Fruit fly (Drosophila melanogaster): ENCODE measurements around the gene CG13138.

The CG13138 gene

dm6 chr2L:10276436-10276835 is 25.4 kb downstream of the CG13138 start:
- no peak for TF ChIP-seq vri (GFP tag; optimal IDR thresholded peaks at IDR 0.05)
- TF ChIP-seq CG10669 (GFP tag; optimal IDR thresholded peaks at IDR 0.05) = no peak
- no peak for TF ChIP-seq salr (GFP tag; optimal IDR thresholded peaks at IDR 0.05)
- no peak for TF ChIP-seq Smox (GFP tag; optimal IDR thresholded peaks at IDR 0.05)
- no peak for TF ChIP-seq Hr4 (GFP tag; optimal IDR thresholded peaks at IDR 0.05)
- no peak for TF ChIP-seq lz (GFP tag; optimal IDR thresholded peaks at IDR 0.05)
- TF ChIP-seq CG6792 (GFP tag; optimal IDR thresholded peaks at IDR 0.05) = peak; percentile 20
- peak; percentile 70; the same call in 2 of the 3 replicates for TF ChIP-seq CG8119 (GFP tag; IDR thresholded peaks at IDR 0.05)
- peak; percentile 42; the same call in 1 of the 2 replicates for TF ChIP-seq CG11294 (GFP tag; IDR thresholded peaks at IDR 0.05)
- TF ChIP-seq fd59A (GFP tag; optimal IDR thresholded peaks at IDR 0.05) = no peak
- TF ChIP-seq Eip78C (GFP tag) = peak; percentile 84
- TF ChIP-seq Sox14 (GFP tag; optimal IDR thresholded peaks at IDR 0.05) = no peak
- TF ChIP-seq fd85E (GFP tag; optimal IDR thresholded peaks at IDR 0.05) = peak; percentile 5
- peak; percentile 32 for TF ChIP-seq acj6 (GFP tag; optimal IDR thresholded peaks at IDR 0.05)
- peak; percentile 37 for TF ChIP-seq CG6854 (GFP tag; optimal IDR thresholded peaks at IDR 0.05)
- no peak; the same call in 1 of the 2 replicates for TF ChIP-seq Gug (GFP tag; IDR thresholded peaks at IDR 0.05)
- peak; percentile 67 for TF ChIP-seq CG3032 (tag; optimal IDR thresholded peaks at IDR 0.05)
- TF ChIP-seq CG7368 (GFP tag; optimal IDR thresholded peaks at IDR 0.05) = no peak
- TF ChIP-seq CG4318 (GFP tag; optimal IDR thresholded peaks at IDR 0.05) = no peak
- no peak for TF ChIP-seq CG6808 (GFP tag; optimal IDR thresholded peaks at IDR 0.05)
- no peak for TF ChIP-seq pdm3 (GFP tag; optimal IDR thresholded peaks at IDR 0.05)
- no peak for TF ChIP-seq ss (GFP tag; optimal IDR thresholded peaks at IDR 0.05)
- TF ChIP-seq CG6163 (GFP tag; IDR thresholded peaks at IDR 0.05) = no peak
- TF ChIP-seq esn (GFP tag; optimal IDR thresholded peaks at IDR 0.05) = no peak
- no peak for TF ChIP-seq achi (GFP tag; optimal IDR thresholded peaks at IDR 0.05)
- TF ChIP-seq fkh (GFP tag; optimal IDR thresholded peaks at IDR 0.05) = peak; percentile 21
- peak; percentile 82 for TF ChIP-seq CG15336 (GFP tag; IDR thresholded peaks at IDR 0.05)
- TF ChIP-seq CG1621 (tag; optimal IDR thresholded peaks at IDR 0.05) = no peak
- TF ChIP-seq Ets96B (tag; optimal IDR thresholded peaks at IDR 0.05) = peak; percentile 69
- no peak for TF ChIP-seq CG6276 (GFP tag; optimal IDR thresholded peaks at IDR 0.05)
- no peak for TF ChIP-seq CG32006 (GFP tag; optimal IDR thresholded peaks at IDR 0.05)
- TF ChIP-seq CG8632 (GFP tag; optimal IDR thresholded peaks at IDR 0.05) = peak; percentile 42
- TF ChIP-seq CG31627 (GFP tag; optimal IDR thresholded peaks at IDR 0.05) = no peak
- TF ChIP-seq Eip75B (GFP tag; optimal IDR thresholded peaks at IDR 0.05) = no peak
- no peak for TF ChIP-seq CG3919 (GFP tag; optimal IDR thresholded peaks at IDR 0.05)
- no peak for TF ChIP-seq CG10631 (GFP tag; optimal IDR thresholded peaks at IDR 0.05)
- TF ChIP-seq Ets21C (GFP tag; optimal IDR thresholded peaks at IDR 0.05) = no peak
- TF ChIP-seq Lpt (GFP tag; optimal IDR thresholded peaks at IDR 0.05) = no peak

dm6 chr2L:10272224-10272623 is 29.6 kb downstream of the CG13138 start, which contains the start of gene trk:
trk (minus strand) TSS chr2L:10272324.
- TF ChIP-seq topi (GFP tag; optimal IDR thresholded peaks at IDR 0.05) (no peak), Blimp-1 (GFP tag; optimal IDR thresholded peaks at IDR 0.05) (no peak), fd59A (GFP tag; optimal IDR thresholded peaks at IDR 0.05) (no peak), CG8632 (GFP tag; optimal IDR thresholded peaks at IDR 0.05) (no peak), CG31627 (GFP tag; optimal IDR thresholded peaks at IDR 0.05) (no peak), Hr4 (GFP tag; optimal IDR thresholded peaks at IDR 0.05) (no peak), CG10631 (GFP tag; optimal IDR thresholded peaks at IDR 0.05) (no peak), dsx (GFP tag; optimal IDR thresholded peaks at IDR 0.05; ENCODE audit: poor library complexity, severe bottlenecking) (no peak), CG11762 (GFP tag; optimal IDR thresholded peaks at IDR 0.05; ENCODE audit: insufficient read depth) (no peak), CG7368 (GFP tag; optimal IDR thresholded peaks at IDR 0.05) (no peak), acj6 (GFP tag; optimal IDR thresholded peaks at IDR 0.05) (no peak), CG6276 (GFP tag; optimal IDR thresholded peaks at IDR 0.05) (no peak), CG11902 (GFP tag; optimal IDR thresholded peaks at IDR 0.05) (no peak), dac (GFP tag; optimal IDR thresholded peaks at IDR 0.05) (no peak), Ets96B (tag; optimal IDR thresholded peaks at IDR 0.05) (no peak)
